Fruit fly (Drosophila melanogaster): ENCODE data around the gene Ccdc85.

Gene Ccdc85

dm6 chr2L:3037153-3037579, 38.1 kb downstream of the Ccdc85 start, which contains the start of the genes CG17260 and SerRS (continued):
- TF ChIP-seq Hmr (GFP tag; optimal IDR thresholded peaks at IDR 0.05) (peak; percentile 92), CG14860 (GFP tag; IDR thresholded peaks at IDR 0.05; ENCODE audit: partially characterized antibody) (no peak), Meics (GFP tag; optimal IDR thresholded peaks at IDR 0.05) (peak; percentile 100), Spps (tag; optimal IDR thresholded peaks at IDR 0.05) (peak; percentile 85), klu (GFP tag; IDR thresholded peaks at IDR 0.05) (peak; percentile 94), CG2199 (GFP tag; IDR thresholded peaks at IDR 0.05) (0 out of 3 replicates have a peak, but pooled peaks have one; percentile 57), Gug (GFP tag; IDR thresholded peaks at IDR 0.05) (peak; percentile 92), Rfx (GFP tag; IDR thresholded peaks at IDR 0.05) (peak; percentile 94), CG9876 (GFP tag; optimal IDR thresholded peaks at IDR 0.05) (peak; percentile 80), pnt (GFP tag; optimal IDR thresholded peaks at IDR 0.05) (peak; percentile 96), CG31365 (tag; optimal IDR thresholded peaks at IDR 0.05) (no peak), Chrac-16 (GFP tag; optimal IDR thresholded peaks at IDR 0.05) (peak; percentile 94), mirr (GFP tag; optimal IDR thresholded peaks at IDR 0.05) (peak; percentile 76), knrl (GFP tag; IDR thresholded peaks at IDR 0.05; ENCODE audit: partially characterized antibody) (peak; percentile 66), kni (GFP tag; optimal IDR thresholded peaks at IDR 0.05) (peak; percentile 69), nmo (GFP tag; optimal IDR thresholded peaks at IDR 0.05) (peak; percentile 96), vvl (GFP tag; IDR thresholded peaks at IDR 0.05) (peak; percentile 95), sqz (GFP tag; optimal IDR thresholded peaks at IDR 0.05) (no peak), CG31224 (GFP tag; IDR thresholded peaks at IDR 0.05) (peak; percentile 89), CG2889 (GFP tag; IDR thresholded peaks at IDR 0.05) (peak; percentile 86), gcm2 (GFP tag; optimal IDR thresholded peaks at IDR 0.05) (peak; percentile 53), Lpt (GFP tag; optimal IDR thresholded peaks at IDR 0.05) (no peak), Fer1 (GFP tag; optimal IDR thresholded peaks at IDR 0.05) (peak; percentile 90), ken (GFP tag; IDR thresholded peaks at IDR 0.05) (peak; percentile 94), caup (GFP tag; optimal IDR thresholded peaks at IDR 0.05; ENCODE audit: severe bottlenecking) (peak; percentile 91), Mrtf (GFP tag; IDR thresholded peaks at IDR 0.05) (peak; percentile 88), CG1792 (GFP tag; optimal IDR thresholded peaks at IDR 0.05) (peak; percentile 78), psq (GFP tag; optimal IDR thresholded peaks at IDR 0.05) (peak; percentile 90), Sry-δ (GFP tag; optimal IDR thresholded peaks at IDR 0.05) (peak; percentile 66), sens-2 (GFP tag; IDR thresholded peaks at IDR 0.05) (peak; percentile 45; the same call in 1 of the 2 replicates), da (GFP tag; optimal IDR thresholded peaks at IDR 0.05) (peak; percentile 86), tio (GFP tag; optimal IDR thresholded peaks at IDR 0.05) (no peak), CG11695 (GFP tag; IDR thresholded peaks at IDR 0.05) (peak; percentile 80), CG6854 (GFP tag; optimal IDR thresholded peaks at IDR 0.05) (peak; percentile 52), eve (GFP tag; optimal IDR thresholded peaks at IDR 0.05) (no peak), nerfin-2 (GFP tag; IDR thresholded peaks at IDR 0.05; ENCODE audit: partially characterized antibody) (no peak), seq (GFP tag; IDR thresholded peaks at IDR 0.05) (peak; percentile 81; the same call in 1 of the 2 replicates), YL-1 (GFP tag; optimal IDR thresholded peaks at IDR 0.05) (peak; percentile 92), Sin3A (optimal IDR thresholded peaks at IDR 0.05) (peak; percentile 69), CG6272 (GFP tag; IDR thresholded peaks at IDR 0.05) (peak; percentile 93), CG13123 (GFP tag; optimal IDR thresholded peaks at IDR 0.05) (peak; percentile 85), Antp (GFP tag; optimal IDR thresholded peaks at IDR 0.05) (peak; percentile 94), Oaz (GFP tag; IDR thresholded peaks at IDR 0.05) (peak; percentile 75), Drgx (GFP tag; IDR thresholded peaks at IDR 0.05) (peak; percentile 83), ato (GFP tag; IDR thresholded peaks at IDR 0.05; ENCODE audit: partially characterized antibody) (no peak), CG6813 (GFP tag; optimal IDR thresholded peaks at IDR 0.05) (peak; percentile 60), HLHmδ (GFP tag; optimal IDR thresholded peaks at IDR 0.05) (no peak), unc-4 (GFP tag; IDR thresholded peaks at IDR 0.05; ENCODE audit: partially characterized antibody) (peak; percentile 56), CG7928 (GFP tag; optimal IDR thresholded peaks at IDR 0.05) (peak; percentile 66), Ets65A (GFP tag) (peak; percentile 100), CG9609 (GFP tag; optimal IDR thresholded peaks at IDR 0.05) (peak; percentile 85), CG3163 (GFP tag; optimal IDR thresholded peaks at IDR 0.05) (peak; percentile 73)

Data from whole organism, embryonic.